Worm (Caenorhabditis elegans): ENCODE data around the gene C55A6.12.

The C55A6.12 gene

DNA sequence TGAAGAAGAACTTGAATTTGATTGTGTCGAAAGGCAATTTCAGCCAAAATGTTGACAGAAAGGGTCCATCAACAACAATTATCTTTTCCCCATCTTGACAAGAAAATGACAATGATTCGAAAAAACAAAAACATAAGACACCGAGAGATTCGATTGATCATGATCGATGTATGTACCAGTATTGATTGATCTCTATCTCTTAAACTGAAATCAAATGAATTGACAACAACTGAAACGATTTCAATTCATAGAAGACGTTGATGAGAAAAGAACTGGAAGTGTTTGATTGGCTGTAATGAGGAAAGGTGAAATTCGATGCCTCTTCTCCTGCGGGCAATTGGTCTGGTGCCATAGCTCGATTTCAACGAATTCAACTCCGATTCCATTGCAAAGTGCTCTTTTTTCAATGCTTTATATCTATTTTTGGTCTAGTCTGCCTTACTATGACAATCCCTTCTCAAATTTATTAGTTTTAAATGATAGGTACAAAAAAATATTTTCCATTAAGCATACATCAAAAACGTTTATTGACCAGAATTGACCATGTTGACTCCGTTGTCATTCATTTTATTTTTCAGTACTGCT, 30.5 kb upstream of the C55A6.12 start:
- TF ChIP-seq fkh-2 (tag; optimal IDR thresholded peaks at IDR 0.05) (no peak), elt-1 (tag; optimal IDR thresholded peaks at IDR 0.05) (peak; percentile 41), unc-39 (tag; optimal IDR thresholded peaks at IDR 0.05) (no peak)

DNA sequence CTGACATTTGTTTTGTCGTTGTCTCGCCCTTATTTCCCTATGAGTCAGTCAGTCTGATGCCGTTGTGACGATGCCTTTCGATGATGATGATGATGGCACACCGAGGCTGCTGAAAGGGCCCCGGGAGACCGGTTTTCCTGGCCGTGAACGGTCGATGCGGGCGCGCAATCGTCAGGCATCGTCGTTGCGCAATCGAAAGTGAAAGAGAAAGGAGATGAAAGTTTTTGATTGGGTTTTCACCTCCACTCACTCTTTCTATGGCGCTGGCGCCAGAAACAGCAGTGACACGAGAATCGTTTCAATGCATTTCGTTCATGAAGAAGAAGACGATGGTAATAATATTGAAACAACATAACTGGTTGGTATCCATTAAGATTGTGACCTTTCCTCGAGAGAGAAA, 30.0 kb upstream of the C55A6.12 start:
- TF ChIP-seq tbx-2 (tag; optimal IDR thresholded peaks at IDR 0.05) (peak; percentile 7), ztf-11 (tag; optimal IDR thresholded peaks at IDR 0.05) (no peak), elt-3 (tag; optimal IDR thresholded peaks at IDR 0.05) (no peak), nhr-23 (tag; optimal IDR thresholded peaks at IDR 0.05) (peak; percentile 81), nhr-25 (tag; optimal IDR thresholded peaks at IDR 0.05) (peak; percentile 95), egl-27 (tag; optimal IDR thresholded peaks at IDR 0.05) (peak; percentile 5), elt-1 (tag; optimal IDR thresholded peaks at IDR 0.05) (peak; percentile 53), nhr-43 (tag; optimal IDR thresholded peaks at IDR 0.05; ENCODE audit: poor library complexity, severe bottlenecking) (peak; percentile 60), mdl-1 (tag; optimal IDR thresholded peaks at IDR 0.05) (no peak)

DNA sequence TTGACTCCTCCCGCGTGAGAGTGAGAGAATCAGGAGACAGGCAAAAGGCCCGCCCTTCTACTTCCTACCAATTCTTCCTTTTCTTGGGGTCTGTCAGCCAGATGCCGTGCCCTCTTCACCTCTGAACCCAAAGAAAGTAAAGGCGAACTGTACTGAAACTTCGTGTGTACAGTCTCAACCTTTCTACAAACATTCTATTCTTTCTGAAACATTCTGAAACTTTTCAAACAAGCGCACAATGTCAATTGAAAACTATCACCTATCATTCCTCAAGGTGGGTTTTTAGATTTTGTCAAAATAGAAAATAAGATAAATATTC, 29.6 kb upstream of the C55A6.12 start:
- TF ChIP-seq egl-27 (tag; optimal IDR thresholded peaks at IDR 0.05), result no peak
- no peak for TF ChIP-seq snpc-4 (tag; optimal IDR thresholded peaks at IDR 0.05)
- no peak for TF ChIP-seq unc-39 (tag; optimal IDR thresholded peaks at IDR 0.05)
- TF ChIP-seq R02D3.7 (tag; optimal IDR thresholded peaks at IDR 0.05), result no peak
- TF ChIP-seq sea-2 (GFP tag; optimal IDR thresholded peaks at IDR 0.05), result no peak
- no peak for TF ChIP-seq egl-5 (tag; optimal IDR thresholded peaks at IDR 0.05)
- TF ChIP-seq hmg-11 (tag; optimal IDR thresholded peaks at IDR 0.05), result no peak
- TF ChIP-seq unc-62 (GFP tag; optimal IDR thresholded peaks at IDR 0.05), result no peak
- no peak for TF ChIP-seq lsy-12 (tag; optimal IDR thresholded peaks at IDR 0.05)
- no peak for TF ChIP-seq ztf-4 (tag; optimal IDR thresholded peaks at IDR 0.05)
- TF ChIP-seq nhr-23 (tag; optimal IDR thresholded peaks at IDR 0.05), result no peak
- no peak for TF ChIP-seq daf-12 (tag; optimal IDR thresholded peaks at IDR 0.05)
- TF ChIP-seq ceh-28 (tag; optimal IDR thresholded peaks at IDR 0.05), result no peak
- no peak for TF ChIP-seq fos-1 (tag; optimal IDR thresholded peaks at IDR 0.05)
- TF ChIP-seq ceh-82 (tag; optimal IDR thresholded peaks at IDR 0.05), result no peak
- TF ChIP-seq nhr-67 (tag; optimal IDR thresholded peaks at IDR 0.05), result no peak

DNA sequence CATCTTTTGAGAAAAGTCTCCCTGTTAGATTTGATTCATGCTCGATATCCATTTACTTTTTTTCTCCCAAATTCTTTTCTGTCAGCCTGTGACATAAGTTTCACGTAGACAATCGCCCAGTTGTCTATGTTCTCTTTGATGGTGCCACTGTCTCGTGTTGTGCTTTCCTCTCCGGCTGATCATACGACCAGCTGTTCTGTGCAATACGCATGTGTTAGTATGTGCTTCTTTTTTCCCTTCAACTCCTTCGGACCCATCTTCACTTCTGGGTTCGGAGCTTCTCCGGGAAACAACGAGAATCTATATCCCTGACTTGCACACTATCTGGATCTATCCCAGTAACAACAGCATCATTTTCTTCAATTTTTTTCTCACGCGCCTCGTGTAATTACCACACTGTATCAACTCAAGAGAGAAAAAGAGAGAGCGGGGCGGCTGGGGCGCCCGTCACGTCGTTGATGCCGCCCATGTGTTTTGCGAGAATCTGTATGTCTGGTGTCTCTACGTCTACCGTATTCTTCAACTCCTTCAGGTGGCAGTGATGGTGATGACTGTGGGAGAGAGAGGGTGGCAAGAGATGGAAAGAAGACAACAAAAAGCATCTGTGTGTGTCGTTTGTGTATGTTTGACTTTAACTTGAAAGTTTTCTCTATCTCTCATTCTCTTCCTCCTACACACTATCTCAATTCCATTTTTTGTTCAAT, 29.1 kb upstream of the C55A6.12 start:
- no peak for TF ChIP-seq sea-2 (GFP tag; optimal IDR thresholded peaks at IDR 0.05)
- peak; percentile 95 for TF ChIP-seq nhr-25 (tag; optimal IDR thresholded peaks at IDR 0.05)
- TF ChIP-seq nhr-11 (tag; optimal IDR thresholded peaks at IDR 0.05), result no peak
- peak; percentile 62 for TF ChIP-seq unc-62 (GFP tag; optimal IDR thresholded peaks at IDR 0.05)
- TF ChIP-seq tbx-2 (tag; optimal IDR thresholded peaks at IDR 0.05), result peak; percentile 54
- TF ChIP-seq skn-1 (tag; optimal IDR thresholded peaks at IDR 0.05), result peak; percentile 73
- TF ChIP-seq ceh-16 (tag; optimal IDR thresholded peaks at IDR 0.05), result no peak
- TF ChIP-seq ceh-82 (tag; optimal IDR thresholded peaks at IDR 0.05), result no peak
- peak; percentile 96 for TF ChIP-seq pha-4 (tag; optimal IDR thresholded peaks at IDR 0.05)
- peak; percentile 21 for TF ChIP-seq egl-5 (tag; optimal IDR thresholded peaks at IDR 0.05)
- TF ChIP-seq mdl-1 (tag; optimal IDR thresholded peaks at IDR 0.05), result peak; percentile 77
- peak; percentile 85 for TF ChIP-seq egl-27 (tag; optimal IDR thresholded peaks at IDR 0.05)
- no peak for TF ChIP-seq ama-1 (optimal IDR thresholded peaks at IDR 0.05)
- TF ChIP-seq nhr-237 (tag; optimal IDR thresholded peaks at IDR 0.05), result no peak
- TF ChIP-seq R02D3.7 (tag; optimal IDR thresholded peaks at IDR 0.05), result no peak
- TF ChIP-seq nhr-23 (tag; optimal IDR thresholded peaks at IDR 0.05), result peak; percentile 28
- no peak for TF ChIP-seq mml-1 (tag; optimal IDR thresholded peaks at IDR 0.05)
- TF ChIP-seq pqm-1 (tag; optimal IDR thresholded peaks at IDR 0.05), result peak; percentile 81
- no peak for TF ChIP-seq fos-1 (tag; optimal IDR thresholded peaks at IDR 0.05)
- TF ChIP-seq ztf-4 (tag; optimal IDR thresholded peaks at IDR 0.05), result peak; percentile 18
- no peak for TF ChIP-seq hmg-11 (tag; optimal IDR thresholded peaks at IDR 0.05)
- TF ChIP-seq ceh-28 (tag; optimal IDR thresholded peaks at IDR 0.05), result peak; percentile 35
- TF ChIP-seq ZK546.5 (tag; optimal IDR thresholded peaks at IDR 0.05), result no peak
- no peak for TF ChIP-seq ztf-11 (tag; optimal IDR thresholded peaks at IDR 0.05)
- no peak for TF ChIP-seq nhr-77 (tag; optimal IDR thresholded peaks at IDR 0.05)
- TF ChIP-seq nhr-67 (tag; optimal IDR thresholded peaks at IDR 0.05), result no peak
- TF ChIP-seq daf-12 (tag; optimal IDR thresholded peaks at IDR 0.05), result no peak
- no peak for TF ChIP-seq zag-1 (tag; optimal IDR thresholded peaks at IDR 0.05)
- no peak for TF ChIP-seq eor-1 (tag; optimal IDR thresholded peaks at IDR 0.05)
- TF ChIP-seq lsy-12 (tag; optimal IDR thresholded peaks at IDR 0.05), result peak; percentile 58
- no peak for TF ChIP-seq unc-39 (tag; optimal IDR thresholded peaks at IDR 0.05)
- no peak for TF ChIP-seq fkh-2 (tag; optimal IDR thresholded peaks at IDR 0.05)
- peak; percentile 52 for TF ChIP-seq nfya-1 (tag; optimal IDR thresholded peaks at IDR 0.05; ENCODE audit: insufficient read depth)
- TF ChIP-seq elt-2 (tag; optimal IDR thresholded peaks at IDR 0.05), result peak; percentile 88
- TF ChIP-seq ceh-9 (tag; optimal IDR thresholded peaks at IDR 0.05), result no peak
- TF ChIP-seq lin-15B (tag; optimal IDR thresholded peaks at IDR 0.05), result no peak
- TF ChIP-seq nhr-12 (tag; optimal IDR thresholded peaks at IDR 0.05), result no peak
- no peak for TF ChIP-seq aly-2 (tag; optimal IDR thresholded peaks at IDR 0.05)
- TF ChIP-seq elt-3 (tag; optimal IDR thresholded peaks at IDR 0.05), result peak in 1 of 3 experiments; percentile 43
- no peak for TF ChIP-seq fkh-10 (GFP tag; optimal IDR thresholded peaks at IDR 0.05)
- TF ChIP-seq nhr-43 (tag; optimal IDR thresholded peaks at IDR 0.05; ENCODE audit: poor library complexity, severe bottlenecking), result peak; percentile 70

Measured in whole organism, L3 larva.